Fruit fly (Drosophila melanogaster): ENCODE results near the gene Dtd.

DNA sequence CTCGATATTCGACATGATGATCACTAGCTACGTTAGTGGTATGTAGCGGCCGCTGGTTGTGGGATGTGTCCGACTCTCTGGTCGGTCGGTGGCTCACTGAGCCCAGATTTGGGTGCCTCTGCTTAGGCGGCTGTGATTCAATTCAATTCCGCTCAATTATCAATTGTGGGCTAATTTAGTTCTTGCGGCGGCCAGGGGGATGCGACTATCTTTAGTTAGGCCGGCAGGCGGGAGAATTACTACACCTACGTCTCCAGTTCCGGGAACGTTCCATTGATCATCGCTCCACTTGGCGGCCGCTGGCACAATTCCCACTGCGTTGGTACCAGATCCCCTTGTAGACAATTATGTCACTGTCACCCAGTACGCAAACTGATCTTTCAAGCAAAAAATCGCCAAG, 11.3 kb upstream of the Dtd start, which contains the start of the genes bumpel and CG45676:
- TF ChIP-seq pan (optimal IDR thresholded peaks at IDR 0.05) (no peak), CG8478 (optimal IDR thresholded peaks at IDR 0.05) (no peak), usp (GFP tag; optimal IDR thresholded peaks at IDR 0.05) (no peak), Dll (optimal IDR thresholded peaks at IDR 0.05) (no peak), EcR (GFP tag; optimal IDR thresholded peaks at IDR 0.05) (no peak)

Data from whole organism.